Worm (Caenorhabditis elegans) whole organism, L2 larva: Measurements from ENCODE around the gene F11E6.10.

Experiments used
- C34F6.9 ChIP-seq: fragments of 150-350 bp; optimal IDR thresholded peaks from 2 replicates; lab custom pipeline; 2014; ENCODE audit warnings: missing biosample characterization, missing genetic modification characterization
- aly-2 ChIP-seq: fragments of 150-350 bp; optimal IDR thresholded peaks from 2 replicates; lab custom pipeline; 2014; ENCODE audit warnings: missing biosample characterization, missing genetic modification characterization
- ama-1 ChIP-seq: fragments of 150-350 bp; optimal IDR thresholded peaks from 2 replicates; lab custom pipeline; 2018; ENCODE audit warnings: inconsistent platforms
- elt-1 ChIP-seq: fragments of 150-350 bp; optimal IDR thresholded peaks from 2 replicates; lab custom pipeline; 2014; ENCODE audit warnings: missing biosample characterization, missing genetic modification characterization
- lin-13 ChIP-seq: fragments of 150-350 bp; optimal IDR thresholded peaks from 2 replicates; lab custom pipeline; 2014; ENCODE audit warnings: missing biosample characterization, missing genetic modification reagents, missing genetic modification characterization
- mab-5 ChIP-seq: fragments of 150-350 bp; optimal IDR thresholded peaks from 2 replicates; lab custom pipeline; 2014; ENCODE audit warnings: missing biosample characterization, missing genetic modification characterization
- mbf-1 ChIP-seq: sonication (generic microtip); optimal IDR thresholded peaks from 2 replicates; lab custom pipeline; 2017; ENCODE audit warnings: missing biosample characterization, missing genetic modification characterization
- mdl-1 ChIP-seq, 2 experiments: fragments of 150-350 bp in 1 of 2; sonication (generic microtip) in 1 of 2; optimal IDR thresholded peaks; 2 replicates each; lab custom pipeline; 2017; ENCODE audit warnings: missing biosample characterization in 2 of 2, missing genetic modification characterization in 2 of 2
- nhr-11 ChIP-seq: fragments of 150-350 bp; optimal IDR thresholded peaks from 2 replicates; lab custom pipeline; 2014; ENCODE audit warnings: missing biosample characterization, missing genetic modification characterization
- nhr-25 ChIP-seq: fragments of 150-350 bp; sonication (generic microtip); optimal IDR thresholded peaks from 3 replicates; lab custom pipeline; 2014; ENCODE audit warnings: missing biosample characterization, missing genetic modification characterization
- nhr-77 ChIP-seq: fragments of 150-350 bp; optimal IDR thresholded peaks from 2 replicates; lab custom pipeline; 2014; ENCODE audit warnings: missing biosample characterization, missing genetic modification characterization

DNA sequence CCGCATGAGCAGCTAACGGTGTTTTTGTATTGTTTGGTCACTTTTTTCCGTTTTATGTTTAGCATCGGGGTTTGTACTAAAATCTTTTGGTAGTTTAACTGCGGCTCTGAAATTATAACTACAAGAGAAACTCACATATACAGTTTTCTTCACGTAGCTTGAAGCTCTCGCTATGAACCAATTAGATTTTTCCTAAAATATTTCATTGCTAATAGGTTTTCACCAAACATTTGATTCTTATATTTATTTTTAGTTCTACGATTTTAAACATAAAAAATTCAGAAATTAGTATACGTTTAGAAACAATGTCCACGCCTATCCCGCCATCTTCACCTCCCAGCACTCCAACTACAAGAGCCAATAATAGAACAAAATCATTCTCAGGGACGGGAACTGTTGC is 35.5 kb downstream of the F11E6.10 start, which contains the start of gene C06A12.3:
- TF ChIP-seq aly-2 (tag; lab: Kevin White, UChicago) = no peak
- TF ChIP-seq nhr-25 = no peak
- TF ChIP-seq C34F6.9 (tag; lab: Kevin White, UChicago) = no peak
- TF ChIP-seq mdl-1 (tag; optimal IDR thresholded peaks at IDR 0.05; lab: Kevin White, UChicago) = no peak
- no peak for TF ChIP-seq ama-1 (lab: Kevin White, UChicago)
- no peak for TF ChIP-seq nhr-77 (tag; lab: Kevin White, UChicago)
- no peak for TF ChIP-seq nhr-11 (tag; lab: Kevin White, UChicago)
- no peak for TF ChIP-seq elt-1 (tag; lab: Kevin White, UChicago)
- no peak for TF ChIP-seq lin-13 (GFP tag; lab: Kevin White, UChicago)
- no peak for TF ChIP-seq mbf-1
- TF ChIP-seq mab-5 = no peak
